Worm (Caenorhabditis elegans) whole organism, L1 larva: Measurements from ENCODE around the gene scp-1.

Source experiments
- C16A3.4 ChIP-seq: fragments of 150-350 bp; optimal IDR thresholded peaks from 2 replicates; lab custom pipeline; 2014; ENCODE audit warnings: missing biosample characterization, missing genetic modification characterization
- aha-1 ChIP-seq: fragments of 150-350 bp; optimal IDR thresholded peaks from 2 replicates; lab custom pipeline; 2014; ENCODE audit warnings: missing biosample characterization, missing genetic modification characterization
- blmp-1 ChIP-seq: fragments of 150-350 bp; optimal IDR thresholded peaks from 2 replicates; lab custom pipeline; 2014; ENCODE audit warnings: missing biosample characterization, missing genetic modification characterization
- ceh-63 ChIP-seq: fragments of 200-800 bp; sonication (Bioruptor generic); optimal IDR thresholded peaks from 2 replicates; lab custom pipeline; 2018; ENCODE audit warnings: mild to moderate bottlenecking, missing genetic modification characterization, missing compliant biosample characterization
- ceh-8 ChIP-seq: fragments of 200-800 bp; sonication (Bioruptor generic); optimal IDR thresholded peaks from 2 replicates; lab custom pipeline; 2018; ENCODE audit warnings: mild to moderate bottlenecking, missing genetic modification characterization, moderate library complexity, missing compliant biosample characterization
- ceh-82 ChIP-seq, 3 experiments: fragments of 150-350 bp in 1 of 3; sonication (generic microtip) in 2 of 3; optimal IDR thresholded peaks; 2 replicates each; lab custom pipeline; 2014 to 2017; ENCODE audit warnings: missing biosample characterization in 3 of 3, missing genetic modification characterization in 3 of 3
- ceh-90 ChIP-seq: sonication (generic microtip); optimal IDR thresholded peaks from 2 replicates; lab custom pipeline; 2016; ENCODE audit warnings: missing genetic modification characterization, missing compliant biosample characterization
- ces-1 ChIP-seq: fragments of 150-350 bp; optimal IDR thresholded peaks from 2 replicates; lab custom pipeline; 2014; ENCODE audit warnings: missing biosample characterization, missing genetic modification reagents, missing genetic modification characterization
- dpl-1 ChIP-seq, 3 experiments: fragments of 150-350 bp in 2 of 3; sonication (generic microtip) in 1 of 3; optimal IDR thresholded peaks; 2 replicates each; lab custom pipeline; 2014 to 2017; ENCODE audit warnings: missing biosample characterization in 3 of 3, missing genetic modification characterization in 3 of 3, missing genetic modification reagents in 3 of 3
- efl-1 ChIP-seq, 4 experiments: fragments of 150-350 bp; optimal IDR thresholded peaks in 3 of 4; peaks in 1 of 4; 1 replicate in 1 of 4; 2 replicates in 3 of 4; lab custom pipeline; 2014; ENCODE audit warnings: missing biosample characterization in 2 of 4, missing genetic modification characterization in 2 of 4, missing genetic modification reagents in 2 of 4
- ets-5 ChIP-seq: fragments of 200-800 bp; sonication (Bioruptor generic); IDR thresholded peaks from 2 replicates; pipeline ENCODE4 v1.3.6; 2022; ENCODE audit warnings: missing genetic modification characterization, missing compliant biosample characterization
- fkh-8 ChIP-seq: sonication (generic microtip); optimal IDR thresholded peaks from 2 replicates; lab custom pipeline; 2016; ENCODE audit warnings: mild to moderate bottlenecking, missing genetic modification characterization, missing compliant biosample characterization
- fos-1 ChIP-seq: fragments of 150-350 bp; optimal IDR thresholded peaks from 2 replicates; lab custom pipeline; 2014; ENCODE audit warnings: missing biosample characterization, missing genetic modification characterization
- grh-1 ChIP-seq: fragments of 200-800 bp; sonication (Bioruptor generic); IDR thresholded peaks from 2 replicates; pipeline ENCODE4 v1.3.6; 2022; ENCODE audit warnings: missing genetic modification reagents, missing genetic modification characterization, missing compliant biosample characterization
- hlh-4 ChIP-seq: sonication (generic microtip); optimal IDR thresholded peaks from 2 replicates; lab custom pipeline; 2016; ENCODE audit warnings: mild to moderate bottlenecking, missing genetic modification characterization, missing compliant biosample characterization
- hpl-2 ChIP-seq: fragments of 150-350 bp; optimal IDR thresholded peaks from 2 replicates; lab custom pipeline; 2014; ENCODE audit warnings: missing biosample characterization, missing genetic modification reagents, missing genetic modification characterization
- irx-1 ChIP-seq: sonication (generic microtip); optimal IDR thresholded peaks from 2 replicates; lab custom pipeline; 2016; ENCODE audit warnings: missing genetic modification characterization, missing compliant biosample characterization
- jun-1 ChIP-seq: fragments of 150-350 bp; optimal IDR thresholded peaks from 2 replicates; lab custom pipeline; 2014; ENCODE audit warnings: missing biosample characterization, missing genetic modification reagents, missing genetic modification characterization
- lin-14 ChIP-seq: fragments of 200-800 bp; sonication (Bioruptor generic); optimal IDR thresholded peaks from 2 replicates; lab custom pipeline; 2018; ENCODE audit warnings: mild to moderate bottlenecking, missing genetic modification characterization, moderate library complexity, missing compliant biosample characterization
- lin-35 ChIP-seq, 2 experiments: fragments of 150-350 bp; optimal IDR thresholded peaks; 2 replicates each; lab custom pipeline; 2014; ENCODE audit warnings: missing biosample characterization in 2 of 2, missing genetic modification characterization in 2 of 2, missing genetic modification reagents in 2 of 2
- mdl-1 ChIP-seq, 2 experiments: fragments of 150-350 bp; optimal IDR thresholded peaks; 2 replicates each; lab custom pipeline; 2014 to 2017; ENCODE audit warnings: missing biosample characterization in 2 of 2, missing genetic modification characterization in 2 of 2, inconsistent platforms in 1 of 2
- mef-2 ChIP-seq: fragments of 150-350 bp; optimal IDR thresholded peaks from 2 replicates; lab custom pipeline; 2014; ENCODE audit warnings: missing biosample characterization, missing genetic modification characterization
- nhr-11 ChIP-seq: fragments of 150-350 bp; optimal IDR thresholded peaks from 2 replicates; lab custom pipeline; 2014; ENCODE audit warnings: missing biosample characterization, missing genetic modification characterization
- nhr-19 ChIP-seq: fragments of 200-800 bp; sonication (Bioruptor generic); conservative IDR thresholded peaks from 2 replicates; pipeline ENCODE4 v1.3.6; 2022; ENCODE audit warnings: missing genetic modification characterization, missing compliant biosample characterization
- nhr-20 ChIP-seq: sonication (generic microtip); optimal IDR thresholded peaks from 2 replicates; lab custom pipeline; 2016; ENCODE audit warnings: mild to moderate bottlenecking, missing genetic modification characterization, missing compliant biosample characterization
- nhr-47 ChIP-seq: sonication (generic microtip); optimal IDR thresholded peaks from 2 replicates; lab custom pipeline; 2016; ENCODE audit warnings: mild to moderate bottlenecking, missing genetic modification characterization, moderate library complexity, missing compliant biosample characterization
- nhr-84 ChIP-seq: sonication (generic microtip); optimal IDR thresholded peaks from 2 replicates; lab custom pipeline; 2017; ENCODE audit warnings: missing biosample characterization, missing genetic modification characterization
- nhr-85 ChIP-seq: sonication (generic microtip); peaks from one replicate; lab custom pipeline; 2016; ENCODE audit warnings: missing genetic modification characterization, inconsistent platforms, missing compliant biosample characterization
- nhr-90 ChIP-seq: sonication (generic microtip); optimal IDR thresholded peaks from 2 replicates; lab custom pipeline; 2016; ENCODE audit warnings: mild to moderate bottlenecking, missing genetic modification characterization, missing compliant biosample characterization; ENCODE audit not compliant: poor library complexity
- rnt-1 ChIP-seq: sonication (generic microtip); optimal IDR thresholded peaks from 2 replicates; lab custom pipeline; 2016; ENCODE audit warnings: mild to moderate bottlenecking, missing genetic modification characterization, moderate library complexity, missing compliant biosample characterization
- skn-1 ChIP-seq: fragments of 150-350 bp; optimal IDR thresholded peaks from 2 replicates; lab custom pipeline; 2014; ENCODE audit warnings: missing biosample characterization, missing genetic modification characterization
- snpc-4 ChIP-seq: fragments of 150-350 bp; optimal IDR thresholded peaks from 2 replicates; lab custom pipeline; 2014; ENCODE audit warnings: missing biosample characterization, missing genetic modification characterization
- snu-23 ChIP-seq: sonication (generic microtip); optimal IDR thresholded peaks from 2 replicates; lab custom pipeline; 2016; ENCODE audit warnings: missing genetic modification characterization, missing compliant biosample characterization
- sox-4 ChIP-seq: sonication (generic microtip); optimal IDR thresholded peaks from 2 replicates; lab custom pipeline; 2016; ENCODE audit warnings: missing genetic modification characterization, missing compliant biosample characterization
- swsn-7 ChIP-seq: sonication (generic microtip); optimal IDR thresholded peaks from 2 replicates; lab custom pipeline; 2016; ENCODE audit warnings: missing genetic modification characterization, missing compliant biosample characterization
- tbx-2 ChIP-seq: sonication (generic microtip); optimal IDR thresholded peaks from 2 replicates; lab custom pipeline; 2016; ENCODE audit warnings: missing genetic modification characterization, missing compliant biosample characterization
- unc-30 ChIP-seq: sonication (generic microtip); optimal IDR thresholded peaks from 2 replicates; lab custom pipeline; 2017; ENCODE audit warnings: missing biosample characterization, missing genetic modification characterization
- unc-62 ChIP-seq: fragments of 150-350 bp; optimal IDR thresholded peaks from 2 replicates; lab custom pipeline; 2014; ENCODE audit warnings: missing biosample characterization, missing genetic modification reagents, missing genetic modification characterization
- xbp-1 ChIP-seq: sonication (generic microtip); optimal IDR thresholded peaks from 2 replicates; lab custom pipeline; 2016; ENCODE audit warnings: missing genetic modification characterization, missing compliant biosample characterization
- zip-4 ChIP-seq: fragments of 200-800 bp; sonication (Bioruptor generic); optimal IDR thresholded peaks from 2 replicates; lab custom pipeline; 2018; ENCODE audit warnings: mild to moderate bottlenecking, missing genetic modification characterization, moderate library complexity, missing compliant biosample characterization
- ztf-11 ChIP-seq, 2 experiments: sonication (generic microtip); optimal IDR thresholded peaks; 2 replicates each; lab custom pipeline; 2016 to 2017; ENCODE audit warnings: missing genetic modification characterization in 2 of 2, missing biosample characterization in 1 of 2, missing compliant biosample characterization in 1 of 2
- ztf-4 ChIP-seq: fragments of 150-350 bp; optimal IDR thresholded peaks from 2 replicates; lab custom pipeline; 2014; ENCODE audit warnings: missing biosample characterization, missing genetic modification characterization

Gene scp-1

DNA sequence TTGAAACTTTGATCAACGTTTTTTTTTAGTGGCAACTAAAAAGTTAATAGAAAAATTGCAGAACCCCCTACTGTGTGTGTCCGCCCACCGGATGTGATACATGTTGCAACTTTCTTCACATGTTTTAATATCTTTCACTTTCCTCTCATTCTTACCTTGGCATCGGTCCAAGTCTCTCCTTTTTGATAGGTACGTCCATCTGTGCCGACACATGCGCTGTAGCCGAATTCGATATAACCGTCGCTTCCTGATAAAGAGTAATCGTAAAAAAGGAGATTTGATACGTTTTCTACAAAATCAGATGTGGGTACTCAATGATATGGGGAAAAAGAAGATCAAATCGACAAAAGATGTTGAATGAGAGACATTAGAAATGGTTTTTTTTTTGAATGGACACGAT, 11.3 kb downstream of the scp-1 start (continued):
- TF ChIP-seq nhr-19 (GFP tag; lab: Robert Waterston, UW) (0 out of 2 replicates have a peak, but pooled peaks have one; percentile 4), nhr-84 (tag; lab: Kevin White, UChicago) (no peak), snpc-4 (tag; lab: Kevin White, UChicago) (no peak), hpl-2 (GFP tag; lab: Kevin White, UChicago) (no peak), fos-1 (tag; lab: Kevin White, UChicago) (no peak), blmp-1 (peak; percentile 91), ets-5 (GFP tag; lab: Robert Waterston, UW) (no peak), irx-1 (tag; lab: Kevin White, UChicago) (no peak), efl-1 (optimal IDR thresholded peaks at IDR 0.05; lab: Kevin White, UChicago) (no peak), efl-1 (GFP tag; optimal IDR thresholded peaks at IDR 0.05 in 1 of 2; lab: Kevin White, UChicago) (no peak), jun-1 (tag; lab: Kevin White, UChicago) (no peak), zip-4 (GFP tag; lab: Kevin White, UChicago) (no peak)

DNA sequence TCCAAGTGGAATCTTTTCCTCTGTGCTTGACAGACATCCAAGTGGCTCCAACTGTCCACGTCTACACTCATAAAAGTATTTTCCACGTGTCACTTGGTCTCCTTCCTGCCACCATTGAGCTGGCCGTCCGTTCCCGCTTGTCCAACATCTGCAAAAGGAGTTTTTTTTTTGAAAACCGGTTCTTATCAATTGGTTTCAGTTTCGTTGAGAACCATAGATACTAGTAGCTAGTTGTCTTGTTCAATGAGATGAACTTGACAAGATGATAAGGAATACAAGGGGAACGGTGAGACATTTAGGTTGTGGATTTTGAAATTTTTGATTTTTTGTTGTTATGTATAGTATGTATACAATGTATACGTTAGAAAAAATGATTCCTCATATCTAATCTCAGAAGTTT, 12.0 kb downstream of the scp-1 start:
- no peak for TF ChIP-seq ztf-4 (tag; lab: Kevin White, UChicago)
- TF ChIP-seq nhr-47 (tag; lab: Kevin White, UChicago): no peak
- no peak for TF ChIP-seq ets-5 (GFP tag; lab: Robert Waterston, UW)
- no peak for TF ChIP-seq hlh-4 (tag; lab: Kevin White, UChicago)
- no peak for TF ChIP-seq mdl-1 (tag; optimal IDR thresholded peaks at IDR 0.05; lab: Kevin White, UChicago)
- TF ChIP-seq nhr-85: peak; percentile 64
- TF ChIP-seq ceh-63 (GFP tag; lab: Kevin White, UChicago): no peak
- TF ChIP-seq ces-1: no peak
- peak; percentile 55 for TF ChIP-seq blmp-1
- no peak for TF ChIP-seq aha-1 (tag; lab: Kevin White, UChicago)
- no peak for TF ChIP-seq hpl-2 (GFP tag; lab: Kevin White, UChicago)
- no peak for TF ChIP-seq efl-1 (optimal IDR thresholded peaks at IDR 0.05; lab: Kevin White, UChicago)
- peak in 1 of 2 experiments; percentile 30 for TF ChIP-seq efl-1 (GFP tag; optimal IDR thresholded peaks at IDR 0.05 in 1 of 2; lab: Kevin White, UChicago)
- TF ChIP-seq grh-1 (GFP tag; lab: Robert Waterston, UW): no peak
- TF ChIP-seq mef-2: no peak
- TF ChIP-seq tbx-2: no peak
- TF ChIP-seq sox-4 (tag; lab: Kevin White, UChicago): no peak
- TF ChIP-seq nhr-20 (tag; lab: Kevin White, UChicago): no peak

DNA sequence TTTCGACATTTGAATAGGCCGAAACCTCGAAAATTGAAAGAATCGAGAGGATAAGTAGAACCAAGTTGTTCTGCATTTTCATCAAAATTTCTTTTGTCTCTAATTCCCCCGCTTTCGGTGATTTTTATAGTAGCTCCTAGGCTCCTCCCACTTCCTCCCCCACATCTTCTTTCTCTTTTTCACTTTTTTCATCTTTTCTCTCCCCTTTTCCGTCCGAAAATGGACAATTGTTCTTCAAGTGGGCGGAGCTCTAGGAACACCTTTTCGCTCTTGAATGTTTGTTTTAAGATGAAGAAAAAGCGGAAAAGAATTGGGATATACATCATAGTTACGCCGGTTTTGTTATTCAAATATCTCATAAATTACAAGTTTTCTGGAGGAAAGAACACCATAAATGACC, 12.7 kb downstream of the scp-1 start, which contains the start of gene F42A8.1:
TSS of gene F42A8.1 (minus strand) at position 101 of the 400 bp plus-strand sequence.
- TF ChIP-seq blmp-1: peak; percentile 57
- no peak for TF ChIP-seq nhr-90
- TF ChIP-seq ztf-11 (tag; optimal IDR thresholded peaks at IDR 0.05; lab: Kevin White, UChicago): no peak
- no peak for TF ChIP-seq efl-1 (optimal IDR thresholded peaks at IDR 0.05; lab: Kevin White, UChicago)
- TF ChIP-seq efl-1 (GFP tag; optimal IDR thresholded peaks at IDR 0.05 in 1 of 2; lab: Kevin White, UChicago): no peak
- no peak for TF ChIP-seq snu-23 (GFP tag; lab: Kevin White, UChicago)
- TF ChIP-seq ztf-4 (tag; lab: Kevin White, UChicago): no peak

DNA sequence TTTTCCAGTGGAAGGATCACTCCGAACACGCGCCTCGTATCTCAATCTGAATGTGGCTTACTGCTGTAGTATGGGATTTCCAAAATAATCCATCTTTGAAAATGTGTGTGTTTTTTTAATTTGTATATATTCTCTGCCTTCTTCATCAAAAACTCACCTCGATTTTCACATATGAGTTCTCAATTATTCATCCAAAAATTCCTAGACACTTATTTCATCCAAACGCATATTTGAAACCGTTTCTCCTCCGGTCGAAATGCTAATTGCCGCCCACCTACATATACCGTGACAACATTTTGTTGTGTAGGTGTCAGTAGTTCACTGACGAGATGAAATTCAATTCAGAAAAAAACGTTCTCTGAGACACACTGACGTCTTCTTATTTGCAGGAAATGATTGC, 13.6 kb downstream of the scp-1 start:
- TF ChIP-seq unc-30 (no peak), nhr-90 (no peak), blmp-1 (no peak), hpl-2 (GFP tag; lab: Kevin White, UChicago) (no peak), ceh-90 (tag; lab: Kevin White, UChicago) (no peak), nhr-19 (GFP tag; lab: Robert Waterston, UW) (no peak), grh-1 (GFP tag; lab: Robert Waterston, UW) (no peak), sox-4 (tag; lab: Kevin White, UChicago) (no peak), C16A3.4 (tag; lab: Kevin White, UChicago) (no peak)

DNA sequence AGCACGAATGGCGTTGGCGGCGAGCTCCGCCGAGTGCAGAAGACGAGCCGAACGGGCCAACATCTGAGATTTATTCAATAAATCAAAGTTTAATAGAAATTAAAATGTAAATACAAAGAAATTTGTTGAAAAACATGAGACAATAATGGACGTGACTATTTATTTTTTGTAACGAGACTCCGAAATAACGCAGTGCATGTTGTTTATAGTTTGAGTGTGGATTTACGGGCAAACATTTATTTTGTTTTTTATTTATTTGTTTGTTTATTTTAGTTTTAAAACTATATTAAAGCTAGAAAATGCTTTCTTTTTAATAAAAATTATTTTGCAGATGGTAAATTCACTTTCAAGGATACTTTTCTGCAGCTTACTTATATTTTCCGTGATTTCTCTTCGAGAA, 18.9 kb downstream of the scp-1 start, which contains the start of the genes sdhb-1 and cup-15:
TSS of gene sdhb-1 (minus strand) at position 63 of the 400 bp plus-strand sequence.
TSS of gene cup-15 (plus strand) at position 332 of the 400 bp plus-strand sequence.
- no peak for TF ChIP-seq ceh-8 (GFP tag; lab: Kevin White, UChicago)
- TF ChIP-seq skn-1: no peak
- TF ChIP-seq xbp-1 (tag; lab: Kevin White, UChicago): no peak
- peak in 1 of 2 experiments; percentile 53 for TF ChIP-seq lin-35 (GFP tag; optimal IDR thresholded peaks at IDR 0.05; lab: Kevin White, UChicago)
- peak; percentile 13 to 14 for TF ChIP-seq efl-1 (optimal IDR thresholded peaks at IDR 0.05; lab: Kevin White, UChicago)
- TF ChIP-seq efl-1 (GFP tag; optimal IDR thresholded peaks at IDR 0.05 in 1 of 2; lab: Kevin White, UChicago): no peak
- TF ChIP-seq nhr-90: no peak
- TF ChIP-seq ces-1: no peak
- peak; percentile 27 for TF ChIP-seq blmp-1
- no peak for TF ChIP-seq nhr-84 (tag; lab: Kevin White, UChicago)
- no peak for TF ChIP-seq hpl-2 (GFP tag; lab: Kevin White, UChicago)
- no peak for TF ChIP-seq fkh-8 (tag; lab: Kevin White, UChicago)
- no peak for TF ChIP-seq nhr-11 (tag; lab: Kevin White, UChicago)
- peak; percentile 1 for TF ChIP-seq snu-23 (GFP tag; lab: Kevin White, UChicago)
- peak in 2 of 3 experiments; percentile 0 to 46 for TF ChIP-seq dpl-1 (GFP tag; optimal IDR thresholded peaks at IDR 0.05; lab: Kevin White, UChicago)
- TF ChIP-seq rnt-1: no peak
- peak; percentile 27 for TF ChIP-seq lin-14 (GFP tag; lab: Kevin White, UChicago)
- no peak for TF ChIP-seq unc-62 (GFP tag; lab: Kevin White, UChicago)
- no peak for TF ChIP-seq ztf-11 (tag; optimal IDR thresholded peaks at IDR 0.05; lab: Kevin White, UChicago)
- no peak for TF ChIP-seq swsn-7 (tag; lab: Kevin White, UChicago)
- TF ChIP-seq ceh-82 (tag; optimal IDR thresholded peaks at IDR 0.05; lab: Kevin White, UChicago): no peak
